Worm (Caenorhabditis elegans) whole organism, early embryonic: ENCODE measurements around the gene C05C9.3.

Experiments
- B0310.2 ChIP-seq: sonication (generic microtip); optimal IDR thresholded peaks from 2 replicates; lab custom pipeline; 2016; ENCODE audit warnings: mild to moderate bottlenecking, missing genetic modification characterization, missing compliant biosample characterization
- F13C5.2 ChIP-seq: sonication (generic microtip); optimal IDR thresholded peaks from 2 replicates; lab custom pipeline; 2017; ENCODE audit warnings: mild to moderate bottlenecking, missing genetic modification characterization, inconsistent platforms, missing compliant biosample characterization
- aly-1 ChIP-seq: sonication (generic microtip); optimal IDR thresholded peaks from 2 replicates; lab custom pipeline; 2016; ENCODE audit warnings: missing genetic modification characterization, missing compliant biosample characterization
- ama-1 ChIP-seq: fragments of 150-350 bp; optimal IDR thresholded peaks from 2 replicates; lab custom pipeline; 2014
- ceh-13 ChIP-seq: fragments of 200-800 bp; sonication (Bioruptor generic); optimal IDR thresholded peaks from 2 replicates; lab custom pipeline; 2018; ENCODE audit warnings: mild to moderate bottlenecking, missing genetic modification characterization, missing compliant biosample characterization
- ceh-36 ChIP-seq: sonication (generic microtip); optimal IDR thresholded peaks from 2 replicates; lab custom pipeline; 2016; ENCODE audit warnings: missing genetic modification characterization, inconsistent platforms, missing compliant biosample characterization
- ets-7 ChIP-seq: sonication (generic microtip); optimal IDR thresholded peaks from 2 replicates; lab custom pipeline; 2016; ENCODE audit warnings: missing genotype, missing genetic modification characterization, missing compliant biosample characterization
- flt-1 ChIP-seq: fragments of 200-800 bp; sonication (Bioruptor generic); IDR thresholded peaks from 2 replicates; pipeline ENCODE4 v1.3.6; 2022; ENCODE audit warnings: missing genetic modification characterization, missing compliant biosample characterization
- hmbx-1 ChIP-seq: sonication (generic microtip); optimal IDR thresholded peaks from 2 replicates; lab custom pipeline; 2016; ENCODE audit warnings: mild to moderate bottlenecking, missing genetic modification characterization, missing compliant biosample characterization
- hmg-4 ChIP-seq: fragments of 200-800 bp; sonication (Bioruptor generic); optimal IDR thresholded peaks from 2 replicates; lab custom pipeline; 2018; ENCODE audit warnings: mild to moderate bottlenecking, missing genetic modification characterization, missing compliant biosample characterization
- hnd-1 ChIP-seq: sonication (generic microtip); optimal IDR thresholded peaks from 2 replicates; lab custom pipeline; 2016; ENCODE audit warnings: missing genetic modification characterization, missing compliant biosample characterization
- pes-1 ChIP-seq: fragments of 200-800 bp; sonication (Bioruptor generic); IDR thresholded peaks from 2 replicates; pipeline ENCODE4 v1.3.6; 2022; ENCODE audit warnings: missing genetic modification reagents, missing genetic modification characterization, missing compliant biosample characterization
- scrt-1 ChIP-seq: fragments of 200-800 bp; sonication (Bioruptor generic); IDR thresholded peaks from 2 replicates; pipeline ENCODE4 v1.3.6; 2022; ENCODE audit warnings: missing genetic modification characterization, missing compliant biosample characterization
- sea-1 ChIP-seq: fragments of 200-800 bp; sonication (Bioruptor generic); conservative IDR thresholded peaks from 2 replicates; pipeline ENCODE4 v1.3.6; 2022; ENCODE audit warnings: missing genetic modification characterization, missing compliant biosample characterization
- tbx-11 ChIP-seq: fragments of 200-800 bp; sonication (Bioruptor generic); IDR thresholded peaks from 2 replicates; pipeline ENCODE4 v1.3.6; 2022; ENCODE audit warnings: missing genetic modification characterization, missing compliant biosample characterization
- tbx-37 ChIP-seq: fragments of 200-800 bp; sonication (Bioruptor generic); conservative IDR thresholded peaks from 2 replicates; pipeline ENCODE4 v1.3.6; 2022; ENCODE audit warnings: missing genetic modification reagents, missing genetic modification characterization, missing compliant biosample characterization
- tra-4 ChIP-seq: sonication (generic microtip); optimal IDR thresholded peaks from 2 replicates; lab custom pipeline; 2017; ENCODE audit warnings: missing genetic modification characterization, missing compliant biosample characterization

Gene C05C9.3

DNA sequence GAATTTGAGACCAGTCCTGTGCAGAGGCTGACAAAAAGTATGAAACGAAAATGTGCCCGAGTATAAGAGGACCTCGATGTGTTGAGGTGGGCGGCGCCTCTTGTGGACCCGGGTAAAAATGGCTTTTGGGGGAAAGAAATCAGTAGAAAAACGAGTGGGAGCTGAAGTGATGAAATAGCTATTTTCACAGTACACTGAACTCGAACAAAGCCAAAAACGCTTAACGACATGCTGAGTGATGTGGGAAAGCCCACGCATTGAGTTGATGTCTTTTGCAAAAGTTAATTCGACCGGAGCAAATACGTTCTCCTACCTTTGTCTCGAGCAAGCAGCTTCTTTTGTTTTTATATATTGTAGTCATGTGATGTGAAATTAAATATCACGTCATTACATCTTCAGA lies 35.9 kb downstream of the C05C9.3 start, which contains the start of gene nlp-66:
Gene nlp-66 (minus strand): TSS at position 101 of the 400 bp plus-strand sequence.
- TF ChIP-seq flt-1 (GFP tag; lab: Robert Waterston, UW) (no peak), tbx-11 (no peak), ets-7 (tag; lab: Kevin White, UChicago) (no peak), scrt-1 (GFP tag; lab: Robert Waterston, UW) (no peak), hnd-1 (tag; lab: Kevin White, UChicago) (no peak), hmbx-1 (no peak), F13C5.2 (no peak), tbx-37 (GFP tag; lab: Robert Waterston, UW) (no peak), ceh-36 (tag; lab: Kevin White, UChicago) (no peak), B0310.2 (no peak), hmg-4 (no peak), tra-4 (tag; lab: Kevin White, UChicago) (no peak), pes-1 (no peak), ceh-13 (GFP tag; lab: Kevin White, UChicago) (no peak), ama-1 (no peak), aly-1 (tag; lab: Kevin White, UChicago) (no peak), sea-1 (GFP tag; lab: Robert Waterston, UW) (no peak)

DNA sequence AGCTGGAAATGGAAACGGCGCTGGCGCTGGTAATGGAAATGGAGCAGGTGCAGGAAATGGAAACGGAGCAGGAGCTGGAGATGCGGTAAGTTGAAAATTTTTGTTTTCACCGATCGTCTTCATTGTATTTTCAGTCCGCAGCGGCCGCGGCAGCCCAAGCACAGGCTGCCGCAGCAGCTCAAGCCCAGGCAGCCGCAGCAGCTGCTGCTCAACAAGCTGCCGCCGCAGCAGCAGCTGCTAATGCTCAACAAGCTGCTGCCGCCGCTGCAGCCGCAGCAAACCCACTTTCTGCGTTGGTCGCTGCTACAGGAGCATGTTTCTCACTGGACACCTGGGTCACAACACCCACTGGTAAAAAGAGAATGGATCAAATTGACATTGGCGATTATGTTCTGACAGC lies 38.2 kb downstream of the C05C9.3 start:
- TF ChIP-seq B0310.2 (no peak), flt-1 (GFP tag; lab: Robert Waterston, UW) (no peak), pes-1 (no peak), ceh-13 (GFP tag; lab: Kevin White, UChicago) (no peak), hmg-4 (no peak), ceh-36 (tag; lab: Kevin White, UChicago) (no peak), tra-4 (tag; lab: Kevin White, UChicago) (no peak), aly-1 (tag; lab: Kevin White, UChicago) (no peak), scrt-1 (GFP tag; lab: Robert Waterston, UW) (no peak), sea-1 (GFP tag; lab: Robert Waterston, UW) (no peak), tbx-37 (GFP tag; lab: Robert Waterston, UW) (no peak), ama-1 (no peak), ets-7 (tag; lab: Kevin White, UChicago) (no peak), hnd-1 (tag; lab: Kevin White, UChicago) (no peak), tbx-11 (no peak), F13C5.2 (no peak), hmbx-1 (no peak)

DNA sequence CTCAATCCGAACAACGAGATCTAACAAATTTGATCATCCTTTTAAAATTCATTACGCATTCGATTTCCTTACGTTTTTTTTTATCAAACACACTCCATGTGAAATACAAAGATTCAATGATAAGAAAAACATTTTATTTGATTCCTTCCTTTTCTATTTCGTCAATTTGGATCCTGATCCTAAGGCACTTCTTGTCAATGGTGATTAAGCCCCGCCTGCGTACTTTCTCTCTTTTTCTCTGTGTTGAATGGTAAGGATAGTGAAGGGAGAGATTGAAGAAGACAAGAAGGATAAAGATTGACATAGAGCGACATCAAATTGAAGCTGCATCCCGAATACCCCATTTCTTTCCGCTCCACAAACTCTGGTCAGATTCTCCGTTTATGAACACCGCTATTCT lies 43.4 kb downstream of the C05C9.3 start, which contains the start of gene grd-1:
Gene grd-1 (plus strand): TSS at position 241 of the 400 bp plus-strand sequence.
- TF ChIP-seq aly-1 (tag; lab: Kevin White, UChicago): no peak

DNA sequence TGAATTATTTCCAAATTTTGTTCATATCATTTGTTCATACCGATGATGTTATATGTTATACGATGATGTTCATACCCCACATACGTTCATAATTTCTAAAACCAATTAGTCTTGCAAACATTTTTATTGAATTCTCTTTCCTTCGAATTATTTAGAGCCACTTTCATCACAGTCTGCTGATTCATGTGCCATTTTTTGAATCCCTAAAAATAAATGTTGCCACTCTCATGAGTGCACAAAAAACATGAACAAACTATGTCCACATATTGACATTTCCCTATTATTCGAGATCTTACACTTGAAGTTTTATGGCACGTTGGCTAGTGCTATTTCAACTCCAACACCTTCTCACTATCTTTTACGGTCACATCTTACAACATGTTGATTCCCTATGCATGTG lies 45.5 kb downstream of the C05C9.3 start, which contains the start of gene clc-17:
Gene clc-17 (plus strand): TSS at position 301 of the 400 bp plus-strand sequence.
- TF ChIP-seq pes-1 (no peak), ama-1 (no peak), tbx-11 (no peak), scrt-1 (GFP tag; lab: Robert Waterston, UW) (no peak), hmbx-1 (no peak), tbx-37 (GFP tag; lab: Robert Waterston, UW) (no peak), flt-1 (GFP tag; lab: Robert Waterston, UW) (no peak), ets-7 (tag; lab: Kevin White, UChicago) (no peak), B0310.2 (no peak)

DNA sequence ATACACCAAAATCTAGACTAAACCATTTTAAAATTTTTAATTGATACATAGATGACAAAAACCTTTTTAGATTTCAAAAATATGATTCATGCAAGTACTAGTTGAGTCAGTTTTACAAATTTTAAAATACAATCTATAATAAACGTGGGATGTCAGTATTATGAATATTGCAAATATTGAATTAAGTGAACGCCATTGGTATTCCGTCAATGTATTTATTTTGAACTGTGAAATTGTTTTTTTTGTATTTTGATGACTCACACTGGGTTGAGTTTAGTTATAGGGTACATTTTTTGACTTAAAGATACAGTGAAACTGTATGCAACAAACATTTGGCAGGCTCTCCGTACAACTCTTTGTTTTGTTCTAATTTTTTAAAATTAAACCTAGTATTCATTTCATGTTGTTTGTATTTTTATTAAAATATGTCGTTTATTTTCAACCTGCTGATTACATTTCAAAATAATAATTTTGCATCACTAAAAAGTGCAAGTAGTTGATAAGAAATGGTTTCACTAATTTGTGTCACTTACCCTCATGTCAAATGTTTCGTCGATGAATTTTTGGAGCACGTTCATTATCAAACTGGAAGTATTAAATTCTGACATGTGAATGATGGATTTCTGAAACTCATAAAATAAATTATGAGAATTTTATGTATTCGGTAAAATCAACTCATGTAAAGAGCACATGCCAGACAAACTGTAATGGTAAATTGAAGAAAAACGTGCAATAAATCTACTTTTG lies 47.6 kb downstream of the C05C9.3 start, which contains the start of gene W02H3.1:
Gene W02H3.1 (minus strand): TSS at position 578 of the 747 bp plus-strand sequence.
- no peak for TF ChIP-seq ets-7 (tag; lab: Kevin White, UChicago)
- no peak for TF ChIP-seq sea-1 (GFP tag; lab: Robert Waterston, UW)
- no peak for TF ChIP-seq hnd-1 (tag; lab: Kevin White, UChicago)
- TF ChIP-seq ama-1: no peak
- TF ChIP-seq tbx-11: no peak
- no peak for TF ChIP-seq scrt-1 (GFP tag; lab: Robert Waterston, UW)
- no peak for TF ChIP-seq ceh-13 (GFP tag; lab: Kevin White, UChicago)
- no peak for TF ChIP-seq flt-1 (GFP tag; lab: Robert Waterston, UW)
- no peak for TF ChIP-seq ceh-36 (tag; lab: Kevin White, UChicago)
- TF ChIP-seq tbx-37 (GFP tag; lab: Robert Waterston, UW): no peak
- TF ChIP-seq B0310.2: no peak
- no peak for TF ChIP-seq F13C5.2
- TF ChIP-seq hmg-4: no peak
- TF ChIP-seq tra-4 (tag; lab: Kevin White, UChicago): no peak
- no peak for TF ChIP-seq aly-1 (tag; lab: Kevin White, UChicago)
- no peak for TF ChIP-seq pes-1
- no peak for TF ChIP-seq hmbx-1

DNA sequence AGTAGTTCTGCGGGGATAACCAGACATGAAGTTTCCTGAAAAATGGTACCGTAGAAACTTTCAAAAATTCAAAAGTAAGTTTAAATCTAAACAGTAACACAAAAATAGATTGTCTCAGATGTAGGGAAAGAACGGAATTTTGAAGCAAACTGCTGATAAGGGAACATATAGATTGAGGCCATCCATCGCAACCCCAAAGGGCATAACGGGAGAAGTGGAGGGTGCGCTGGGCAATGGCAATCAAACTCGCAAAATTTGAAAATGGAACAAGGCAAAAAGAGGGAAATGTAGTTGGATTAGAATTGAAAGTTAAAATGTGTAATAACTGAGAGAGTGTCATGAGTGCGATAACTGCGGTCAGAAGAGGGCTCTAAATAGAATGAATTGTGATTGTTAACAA lies 49.4 kb downstream of the C05C9.3 start:
- TF ChIP-seq B0310.2: no peak

DNA sequence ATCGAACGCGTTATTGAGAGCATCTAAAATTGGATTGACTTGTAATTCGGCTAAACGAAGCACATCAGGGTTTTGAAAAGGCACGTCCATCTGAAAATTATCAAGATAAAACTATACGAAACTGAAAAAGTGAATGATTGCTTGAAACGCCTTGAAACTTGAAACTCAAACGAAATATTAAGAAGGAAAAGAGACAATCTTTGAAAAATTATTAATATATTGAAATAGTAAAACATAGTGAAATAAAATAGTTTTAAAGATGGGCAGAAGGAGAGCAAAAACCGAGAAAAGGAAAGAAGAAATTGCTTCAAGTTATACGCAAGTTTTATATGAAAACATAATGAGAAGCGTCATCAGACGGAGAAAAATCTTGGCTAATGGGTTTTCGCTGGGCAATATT lies 54.5 kb downstream of the C05C9.3 start, which contains the start of gene W02H3.3:
Gene W02H3.3 (minus strand): TSS at position 101 of the 400 bp plus-strand sequence.
- no peak for TF ChIP-seq tra-4 (tag; lab: Kevin White, UChicago)
- TF ChIP-seq ceh-13 (GFP tag; lab: Kevin White, UChicago): no peak
- TF ChIP-seq sea-1 (GFP tag; lab: Robert Waterston, UW): no peak
- TF ChIP-seq tbx-37 (GFP tag; lab: Robert Waterston, UW): no peak
- TF ChIP-seq ets-7 (tag; lab: Kevin White, UChicago): no peak
- TF ChIP-seq ama-1: no peak
- TF ChIP-seq flt-1 (GFP tag; lab: Robert Waterston, UW): no peak
- no peak for TF ChIP-seq hmbx-1
- TF ChIP-seq scrt-1 (GFP tag; lab: Robert Waterston, UW): no peak
- no peak for TF ChIP-seq F13C5.2
- no peak for TF ChIP-seq hnd-1 (tag; lab: Kevin White, UChicago)
- no peak for TF ChIP-seq ceh-36 (tag; lab: Kevin White, UChicago)
- TF ChIP-seq aly-1 (tag; lab: Kevin White, UChicago): no peak
- TF ChIP-seq hmg-4: no peak
